Worm (Caenorhabditis elegans) whole organism, young adult: ENCODE results near the gene dnc-4.

Source experiments
- ceh-40 ChIP-seq: fragments of 200-800 bp; sonication (Bioruptor generic); IDR thresholded peaks from 2 replicates; pipeline ENCODE4 v1.3.6; 2022; ENCODE audit warnings: missing genetic modification characterization, missing compliant biosample characterization
- ets-4 ChIP-seq: fragments of 200-800 bp; sonication (Bioruptor generic); optimal IDR thresholded peaks from 2 replicates; lab custom pipeline; 2018; ENCODE audit warnings: mild to moderate bottlenecking, missing genetic modification characterization, missing compliant biosample characterization
- him-1 ChIP-seq: sonication (generic microtip); optimal IDR thresholded peaks from 2 replicates; lab custom pipeline; 2016; ENCODE audit warnings: missing genotype, missing genetic modification reagents, missing genetic modification characterization, missing compliant biosample characterization

DNA sequence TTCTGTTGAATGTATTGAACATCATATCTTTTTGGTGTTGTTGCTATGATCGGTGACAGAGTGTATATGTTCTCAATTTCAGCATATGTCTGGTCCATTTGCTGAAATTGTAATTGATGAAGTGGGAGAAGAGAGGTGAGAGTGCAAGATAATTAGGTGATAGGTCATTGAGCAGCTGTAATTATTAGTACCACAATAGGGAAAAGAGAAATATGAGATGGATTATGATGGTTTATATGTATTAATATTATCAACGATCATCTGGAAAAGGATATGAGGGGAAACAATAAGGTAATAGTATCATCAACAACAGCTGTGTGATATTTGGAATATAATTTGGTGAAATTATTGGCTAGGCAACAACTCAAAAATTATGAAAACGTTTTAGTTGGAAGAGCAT lies 7.3 kb downstream of the dnc-4 start, which contains the start of gene Y42H9B.3:
- TF ChIP-seq ceh-40 (GFP tag; lab: Robert Waterston, UW) (no peak), him-1 (tag; lab: Kevin White, UChicago) (no peak), ets-4 (GFP tag; lab: Kevin White, UChicago) (no peak)
